Worm (Caenorhabditis elegans): ENCODE results near the gene Y32B12B.4.
A peak's percentile ranks its signal among the peaks of the same experiment; 100 is the strongest.

The Y32B12B.4 gene

ce11 chrV:16605463-16605862, 52.3 kb downstream of the Y32B12B.4 start:
- TF ChIP-seq snpc-4 (tag; optimal IDR thresholded peaks at IDR 0.05) (no peak), fos-1 (tag; optimal IDR thresholded peaks at IDR 0.05) (peak; percentile 74)

- TF ChIP-seq mdl-1 (tag; optimal IDR thresholded peaks at IDR 0.05) (no peak), elt-1 (tag; optimal IDR thresholded peaks at IDR 0.05) (no peak), aly-2 (tag; optimal IDR thresholded peaks at IDR 0.05) (no peak), blmp-1 (tag; optimal IDR thresholded peaks at IDR 0.05; ENCODE audit: insufficient read depth) (no peak), peb-1 (tag; optimal IDR thresholded peaks at IDR 0.05) (no peak), ztf-4 (tag; optimal IDR thresholded peaks at IDR 0.05) (no peak), dmd-4 (tag; optimal IDR thresholded peaks at IDR 0.05) (no peak), mbf-1 (tag; optimal IDR thresholded peaks at IDR 0.05) (no peak), lin-39 (tag; optimal IDR thresholded peaks at IDR 0.05) (no peak), ceh-82 (tag; optimal IDR thresholded peaks at IDR 0.05) (no peak), lin-13 (GFP tag; optimal IDR thresholded peaks at IDR 0.05) (no peak), gmeb-1 (tag; optimal IDR thresholded peaks at IDR 0.05) (no peak)
These were observed 53.2 kb downstream of the Y32B12B.4 start, which contains the start of gene Y32B12C.1 for ce11 chrV:16606313-16606712. Gene Y32B12C.1 (plus strand): TSS chrV:16606613.

ce11 chrV:16608478-16608877, 55.4 kb downstream of the Y32B12B.4 start:
- TF ChIP-seq nhr-129 (tag; optimal IDR thresholded peaks at IDR 0.05) (no peak), fos-1 (tag; optimal IDR thresholded peaks at IDR 0.05) (peak; percentile 24)

- no peak for TF ChIP-seq mab-5 (tag; optimal IDR thresholded peaks at IDR 0.05)
- no peak for TF ChIP-seq ztf-4 (tag; optimal IDR thresholded peaks at IDR 0.05)
- peak; percentile 13 for TF ChIP-seq crh-2 (tag; optimal IDR thresholded peaks at IDR 0.05)
- no peak for TF ChIP-seq lin-39 (tag; optimal IDR thresholded peaks at IDR 0.05)
- peak; percentile 84 for TF ChIP-seq fos-1 (tag; optimal IDR thresholded peaks at IDR 0.05)
- TF ChIP-seq lin-11 (tag; optimal IDR thresholded peaks at IDR 0.05), result no peak
- TF ChIP-seq mbf-1 (tag; optimal IDR thresholded peaks at IDR 0.05), result no peak
- no peak for TF ChIP-seq unc-39 (tag; optimal IDR thresholded peaks at IDR 0.05)
- no peak for TF ChIP-seq F13H6.1 (tag; optimal IDR thresholded peaks at IDR 0.05)
- no peak for TF ChIP-seq gmeb-1 (tag; optimal IDR thresholded peaks at IDR 0.05)
- TF ChIP-seq elt-3 (tag; optimal IDR thresholded peaks at IDR 0.05), result no peak
- TF ChIP-seq sem-4 (tag; optimal IDR thresholded peaks at IDR 0.05), result no peak
- no peak for TF ChIP-seq snpc-4 (tag; optimal IDR thresholded peaks at IDR 0.05)
- no peak for TF ChIP-seq unc-55 (GFP tag; optimal IDR thresholded peaks at IDR 0.05)
- TF ChIP-seq nhr-237 (tag; optimal IDR thresholded peaks at IDR 0.05), result no peak
- TF ChIP-seq aly-2 (tag; optimal IDR thresholded peaks at IDR 0.05), result no peak
- no peak for TF ChIP-seq nhr-25 (tag; optimal IDR thresholded peaks at IDR 0.05)
- TF ChIP-seq nhr-10 (tag; optimal IDR thresholded peaks at IDR 0.05), result no peak
- TF ChIP-seq skn-1 (tag; optimal IDR thresholded peaks at IDR 0.05), result no peak
- no peak for TF ChIP-seq lin-13 (GFP tag; optimal IDR thresholded peaks at IDR 0.05)
- no peak for TF ChIP-seq alr-1 (tag; optimal IDR thresholded peaks at IDR 0.05)
- no peak for TF ChIP-seq nhr-23 (tag; optimal IDR thresholded peaks at IDR 0.05)
- TF ChIP-seq sma-9 (GFP tag; optimal IDR thresholded peaks at IDR 0.05), result peak; percentile 10
- no peak for TF ChIP-seq sma-9 (tag; optimal IDR thresholded peaks at IDR 0.05)
- TF ChIP-seq lsy-2 (tag; optimal IDR thresholded peaks at IDR 0.05), result no peak
- TF ChIP-seq ZK546.5 (tag; optimal IDR thresholded peaks at IDR 0.05), result no peak
These were observed 57.0 kb downstream of the Y32B12B.4 start for ce11 chrV:16610094-16610493.

ce11 chrV:16610791-16611385, 57.8 kb downstream of the Y32B12B.4 start, which contains the start of gene srw-54:
Gene srw-54 (plus strand): TSS chrV:16611335.
- TF ChIP-seq fos-1 (tag; optimal IDR thresholded peaks at IDR 0.05) (peak; percentile 49), ztf-4 (tag; optimal IDR thresholded peaks at IDR 0.05) (no peak)
